Worm (Caenorhabditis elegans) whole organism, young adult: ENCODE measurements around the gene fbxa-71.

Source experiments
- ceh-27 ChIP-seq: fragments of 200-800 bp; sonication (Bioruptor generic); optimal IDR thresholded peaks from 2 replicates; lab custom pipeline; 2018; ENCODE audit warnings: mild to moderate bottlenecking, missing genetic modification characterization, moderate library complexity, missing compliant biosample characterization
- dox-1 ChIP-seq: fragments of 200-800 bp; sonication (Bioruptor generic); IDR thresholded peaks from 2 replicates; pipeline ENCODE4 v1.3.6; 2022; ENCODE audit warnings: missing genetic modification reagents, missing genetic modification characterization, missing compliant biosample characterization
- dpl-1 ChIP-seq: fragments of 150-350 bp; optimal IDR thresholded peaks from 2 replicates; lab custom pipeline; 2014; ENCODE audit warnings: missing biosample characterization, missing genetic modification reagents, missing genetic modification characterization
- hmg-20 ChIP-seq: fragments of 200-800 bp; sonication (Bioruptor generic); IDR thresholded peaks from 2 replicates; pipeline ENCODE4 v1.3.6; 2022; ENCODE audit warnings: missing genetic modification reagents, missing genetic modification characterization, missing compliant biosample characterization
- lin-54 ChIP-seq: fragments of 200-800 bp; sonication (Bioruptor generic); optimal IDR thresholded peaks from 2 replicates; lab custom pipeline; 2018; ENCODE audit warnings: mild to moderate bottlenecking, missing genetic modification characterization, missing compliant biosample characterization
- mel-28 ChIP-seq: sonication (generic microtip); optimal IDR thresholded peaks from 2 replicates; lab custom pipeline; 2016; ENCODE audit warnings: borderline replicate concordance, mild to moderate bottlenecking, missing genetic modification characterization, missing compliant biosample characterization
- snpc-4 ChIP-seq, 5 experiments: fragments of 150-350 bp in 1 of 5; sonication (generic microtip) in 4 of 5; optimal IDR thresholded peaks; 2 replicates each; lab custom pipeline; 2014 to 2018; ENCODE audit warnings: missing genetic modification characterization in 5 of 5, missing biosample characterization in 3 of 5, antibody characterized with exemption in 2 of 5, mild to moderate bottlenecking in 2 of 5, missing compliant biosample characterization in 2 of 5, missing genotype in 2 of 5, moderate library complexity in 2 of 5, missing genetic modification reagents in 1 of 5
- unc-130 ChIP-seq: sonication (generic microtip); optimal IDR thresholded peaks from 2 replicates; lab custom pipeline; 2016; ENCODE audit warnings: missing genetic modification reagents, missing genetic modification characterization, missing compliant biosample characterization

- TF ChIP-seq ceh-27 (GFP tag; lab: Kevin White, UChicago) (no peak), snpc-4 (GFP tag; optimal IDR thresholded peaks at IDR 0.05; lab: Kevin White, UChicago) (no peak), snpc-4 (tag; optimal IDR thresholded peaks at IDR 0.05; lab: Kevin White, UChicago) (no peak), dox-1 (GFP tag; lab: Robert Waterston, UW) (no peak), dpl-1 (no peak), hmg-20 (GFP tag; lab: Robert Waterston, UW) (no peak), lin-54 (GFP tag; lab: Kevin White, UChicago) (no peak), unc-130 (no peak), mel-28 (tag; lab: Kevin White, UChicago) (no peak)
Observed at ce11 chrIII:2279457-2279856, 23.8 kb downstream of the fbxa-71 start, which contains the start of gene Y54F10BM.23.
